Fruit fly (Drosophila melanogaster): ENCODE measurements around the gene CG4022.

Gene CG4022

DNA sequence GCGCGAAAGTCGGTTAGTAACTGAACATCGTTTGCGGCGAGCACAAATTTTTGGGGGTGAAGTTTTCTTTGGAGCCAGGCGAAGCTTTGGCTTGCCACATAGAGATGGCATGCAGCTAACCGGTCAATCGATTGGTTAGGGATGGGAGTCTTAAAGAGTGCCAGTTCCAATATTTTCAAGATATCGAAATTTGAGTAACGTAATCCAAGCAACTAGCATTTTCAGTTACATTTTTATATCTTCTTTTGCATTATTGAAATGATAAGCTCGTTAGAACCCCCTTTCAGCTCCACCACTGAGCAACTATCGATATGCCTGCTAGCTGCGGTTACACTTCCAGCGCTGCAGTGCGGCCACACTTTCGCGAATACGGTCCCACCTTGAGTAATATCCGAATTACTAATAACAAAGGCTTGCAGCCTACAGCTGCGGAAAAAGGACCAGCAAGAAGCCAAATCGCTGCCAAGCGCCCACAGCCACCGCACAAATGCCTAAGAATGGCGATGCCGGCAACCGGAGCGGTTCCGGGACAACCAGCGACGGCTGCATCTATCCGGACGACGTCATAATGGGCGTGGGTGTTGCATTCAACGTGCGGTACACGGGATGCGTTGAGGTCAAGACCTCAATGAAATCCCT lies 16.1 kb upstream of the CG4022 start, which contains the start of the genes Atat and Shc (continued):
- TF ChIP-seq Hmr (GFP tag; optimal IDR thresholded peaks at IDR 0.05), result peak; percentile 99
- peak; percentile 99 for TF ChIP-seq Ssrp (tag; optimal IDR thresholded peaks at IDR 0.05)
- TF ChIP-seq tx (GFP tag; optimal IDR thresholded peaks at IDR 0.05), result peak; percentile 100
- TF ChIP-seq CG34422 (GFP tag; IDR thresholded peaks at IDR 0.05), result peak; percentile 100
- TF ChIP-seq Opbp (GFP tag; IDR thresholded peaks at IDR 0.05; ENCODE audit: partially characterized antibody), result peak; percentile 89
- peak in 1 of 2 experiments; percentile 96 for TF ChIP-seq eve (GFP tag; optimal IDR thresholded peaks at IDR 0.05)
- TF ChIP-seq kni (GFP tag; optimal IDR thresholded peaks at IDR 0.05), result peak; percentile 85
- peak; percentile 100 for TF ChIP-seq ranshi (GFP tag; IDR thresholded peaks at IDR 0.05)
- peak; percentile 98 for TF ChIP-seq CG32767 (GFP tag; IDR thresholded peaks at IDR 0.05)
- TF ChIP-seq sisA (GFP tag; IDR thresholded peaks at IDR 0.05), result peak; percentile 100
- peak; percentile 97 for TF ChIP-seq CG12071 (GFP tag; optimal IDR thresholded peaks at IDR 0.05)
- peak; percentile 99 for TF ChIP-seq da (GFP tag; optimal IDR thresholded peaks at IDR 0.05)
- TF ChIP-seq cad (GFP tag; optimal IDR thresholded peaks at IDR 0.05), result no peak
- peak; percentile 93 for TF ChIP-seq CG18011 (GFP tag; optimal IDR thresholded peaks at IDR 0.05)
- TF ChIP-seq stwl (tag; optimal IDR thresholded peaks at IDR 0.05), result peak; percentile 48
- TF ChIP-seq ap (GFP tag; IDR thresholded peaks at IDR 0.05), result peak; percentile 99
- peak; percentile 99 for TF ChIP-seq CG10959 (GFP tag; IDR thresholded peaks at IDR 0.05)
- peak; percentile 89 for TF ChIP-seq fd64A (GFP tag; optimal IDR thresholded peaks at IDR 0.05)
- TF ChIP-seq CkIIα-i1 (GFP tag; IDR thresholded peaks at IDR 0.05), result peak; percentile 97
- peak; percentile 100 for TF ChIP-seq sens (GFP tag)
- TF ChIP-seq org-1 (GFP tag; optimal IDR thresholded peaks at IDR 0.05), result peak; percentile 96
- peak; percentile 99 for TF ChIP-seq gt (GFP tag; IDR thresholded peaks at IDR 0.05)
- peak; percentile 99 for TF ChIP-seq CG4424 (GFP tag; optimal IDR thresholded peaks at IDR 0.05)
- peak; percentile 100 for TF ChIP-seq CG11093 (GFP tag; IDR thresholded peaks at IDR 0.05)
- TF ChIP-seq CG14441 (GFP tag; IDR thresholded peaks at IDR 0.05), result peak; percentile 100
- TF ChIP-seq schlank (tag; optimal IDR thresholded peaks at IDR 0.05), result peak; percentile 98
- TF ChIP-seq Hand (GFP tag; optimal IDR thresholded peaks at IDR 0.05), result peak; percentile 93
- peak; percentile 86 for TF ChIP-seq CG10431 (GFP tag; optimal IDR thresholded peaks at IDR 0.05)
- peak; percentile 100 for TF ChIP-seq Dip3 (GFP tag; optimal IDR thresholded peaks at IDR 0.05)
- TF ChIP-seq CG17359 (tag; optimal IDR thresholded peaks at IDR 0.05), result peak; percentile 98
- TF ChIP-seq CG9437 (GFP tag; optimal IDR thresholded peaks at IDR 0.05), result peak; percentile 77
- peak; percentile 100 for TF ChIP-seq ind (GFP tag; optimal IDR thresholded peaks at IDR 0.05)
- peak; percentile 100 for TF ChIP-seq ken (GFP tag; IDR thresholded peaks at IDR 0.05)
- peak; percentile 100 for TF ChIP-seq CG16815 (GFP tag; optimal IDR thresholded peaks at IDR 0.05)
- peak; percentile 97 for TF ChIP-seq CG3281 (GFP tag; optimal IDR thresholded peaks at IDR 0.05)
- TF ChIP-seq CG7928 (GFP tag; optimal IDR thresholded peaks at IDR 0.05), result peak; percentile 85
- peak; percentile 100 for TF ChIP-seq zfh1 (GFP tag; IDR thresholded peaks at IDR 0.05)
- peak; percentile 64; the same call in 1 of the 3 replicates for TF ChIP-seq CG7963 (GFP tag; IDR thresholded peaks at IDR 0.05; ENCODE audit: partially characterized antibody)
- TF ChIP-seq HLHmδ (GFP tag; optimal IDR thresholded peaks at IDR 0.05), result no peak
- peak; percentile 93 for TF ChIP-seq CG6854 (GFP tag; optimal IDR thresholded peaks at IDR 0.05)
- TF ChIP-seq sug (tag; optimal IDR thresholded peaks at IDR 0.05), result peak; percentile 98
- TF ChIP-seq CG33213 (GFP tag; optimal IDR thresholded peaks at IDR 0.05), result peak; percentile 99
- peak; percentile 99 for TF ChIP-seq Mes4 (GFP tag; optimal IDR thresholded peaks at IDR 0.05)
- TF ChIP-seq NC2β (GFP tag; optimal IDR thresholded peaks at IDR 0.05), result peak; percentile 99
- TF ChIP-seq rib (GFP tag; IDR thresholded peaks at IDR 0.05), result peak; percentile 99
- TF ChIP-seq tio (GFP tag; optimal IDR thresholded peaks at IDR 0.05), result peak; percentile 99
- peak; percentile 21 for TF ChIP-seq pros (GFP tag; optimal IDR thresholded peaks at IDR 0.05)
- TF ChIP-seq CG13894 (tag; optimal IDR thresholded peaks at IDR 0.05), result peak; percentile 99
- peak; percentile 100 for TF ChIP-seq Rfx (GFP tag; IDR thresholded peaks at IDR 0.05)
- TF ChIP-seq scrt (GFP tag; optimal IDR thresholded peaks at IDR 0.05), result peak; percentile 94

Data from whole organism, embryonic.